Worm (Caenorhabditis elegans) whole organism, L2 larva: Measurements from ENCODE around the gene twk-42.

ENCODE experiments used
- ceh-82 ChIP-seq: fragments of 150-350 bp; optimal IDR thresholded peaks from 2 replicates; lab custom pipeline; 2014; ENCODE audit warnings: missing biosample characterization, missing genetic modification characterization
- egl-27 ChIP-seq: sonication (generic microtip); optimal IDR thresholded peaks from 3 replicates; lab custom pipeline; 2017; ENCODE audit warnings: missing biosample characterization, missing genetic modification reagents, missing genetic modification characterization
- elt-3 ChIP-seq: sonication (generic microtip); optimal IDR thresholded peaks from 2 replicates; lab custom pipeline; 2017; ENCODE audit warnings: missing biosample characterization, missing genetic modification characterization
- lin-11 ChIP-seq: fragments of 150-350 bp; sonication (generic microtip); optimal IDR thresholded peaks from 2 replicates; lab custom pipeline; 2014; ENCODE audit warnings: missing biosample characterization, missing genetic modification characterization, inconsistent platforms, mixed read lengths
- lin-39 ChIP-seq: fragments of 150-350 bp; optimal IDR thresholded peaks from 2 replicates; lab custom pipeline; 2014; ENCODE audit warnings: missing biosample characterization, missing genetic modification reagents, missing genetic modification characterization
- mab-5 ChIP-seq: fragments of 150-350 bp; optimal IDR thresholded peaks from 2 replicates; lab custom pipeline; 2014; ENCODE audit warnings: missing biosample characterization, missing genetic modification characterization
- nhr-10 ChIP-seq: sonication (generic microtip); optimal IDR thresholded peaks from 2 replicates; lab custom pipeline; 2017; ENCODE audit warnings: missing biosample characterization, missing genetic modification characterization
- nhr-12 ChIP-seq: fragments of 150-350 bp; optimal IDR thresholded peaks from 2 replicates; lab custom pipeline; 2014; ENCODE audit warnings: missing biosample characterization, missing genetic modification characterization
- nhr-23 ChIP-seq: fragments of 150-350 bp; optimal IDR thresholded peaks from 2 replicates; lab custom pipeline; 2014; ENCODE audit warnings: missing biosample characterization, missing genetic modification reagents, missing genetic modification characterization
- nhr-237 ChIP-seq: fragments of 150-350 bp; optimal IDR thresholded peaks from 2 replicates; lab custom pipeline; 2014; ENCODE audit warnings: missing biosample characterization, missing genetic modification characterization
- nhr-25 ChIP-seq: fragments of 150-350 bp; sonication (generic microtip); optimal IDR thresholded peaks from 3 replicates; lab custom pipeline; 2014; ENCODE audit warnings: missing biosample characterization, missing genetic modification characterization
- unc-39 ChIP-seq: fragments of 150-350 bp; optimal IDR thresholded peaks from 2 replicates; lab custom pipeline; 2014; ENCODE audit warnings: missing biosample characterization, missing genetic modification characterization
- zag-1 ChIP-seq: fragments of 150-350 bp; optimal IDR thresholded peaks from 2 replicates; lab custom pipeline; 2014; ENCODE audit warnings: missing biosample characterization, missing genetic modification characterization
- ztf-11 ChIP-seq: sonication (generic microtip); optimal IDR thresholded peaks from 2 replicates; lab custom pipeline; 2017; ENCODE audit warnings: missing biosample characterization, missing genetic modification characterization

DNA sequence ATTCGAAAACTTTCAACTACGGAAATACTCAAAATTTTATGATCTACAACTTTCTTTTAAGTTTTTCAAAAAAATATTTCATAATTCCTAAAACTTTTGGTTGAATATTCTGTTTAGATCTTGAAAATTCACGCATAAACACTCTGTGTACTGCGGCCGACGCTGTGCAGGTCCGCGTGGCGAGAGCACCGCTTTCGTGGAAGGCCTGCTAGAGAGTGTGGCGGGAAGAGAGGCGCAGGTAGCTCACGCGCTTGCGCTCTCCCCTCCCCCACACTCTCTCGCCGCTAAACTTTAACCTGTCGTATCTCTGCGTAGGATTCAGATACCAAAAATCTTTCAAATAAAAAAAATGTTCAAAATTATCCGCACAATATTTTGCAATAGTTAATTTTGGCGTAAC, 49.1 kb downstream of the twk-42 start:
- TF ChIP-seq zag-1 (tag; lab: Kevin White, UChicago) (no peak), ceh-82 (tag; lab: Kevin White, UChicago) (no peak), mab-5 (tag; lab: Kevin White, UChicago) (no peak), nhr-10 (tag; lab: Kevin White, UChicago) (no peak), lin-39 (tag; lab: Kevin White, UChicago) (no peak), nhr-12 (no peak), egl-27 (tag; lab: Kevin White, UChicago) (no peak), elt-3 (tag; lab: Kevin White, UChicago) (no peak), lin-11 (no peak), nhr-25 (tag; lab: Kevin White, UChicago) (no peak), nhr-237 (tag; lab: Kevin White, UChicago) (no peak), unc-39 (tag; lab: Kevin White, UChicago) (no peak), nhr-23 (tag; lab: Kevin White, UChicago) (no peak), ztf-11 (tag; lab: Kevin White, UChicago) (no peak)
